Fruit fly (Drosophila melanogaster): ENCODE measurements around the gene cert.
"Not testable (repeated sequence)": the region's sequence is repeated elsewhere in the genome, so short reads cannot be mapped to it uniquely, and the experiment has no call there.

cert gene

DNA sequence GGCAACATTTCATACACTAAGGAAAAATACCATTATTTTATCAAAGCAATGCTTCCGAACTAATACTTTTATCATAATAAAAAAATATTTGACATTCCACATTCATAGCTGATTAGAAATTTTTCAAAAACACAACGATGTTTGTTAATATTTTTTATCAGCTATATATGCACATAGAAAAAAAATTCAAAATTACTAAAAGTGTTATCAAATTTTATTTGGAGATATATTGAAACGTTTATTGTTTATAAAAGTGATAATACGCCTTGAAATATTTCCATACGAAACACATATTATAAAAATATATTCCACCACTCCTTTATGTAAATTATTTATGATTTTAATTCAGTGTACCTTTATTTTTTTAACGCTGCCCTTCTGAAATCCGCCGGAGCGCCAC is 3.9 kb downstream of the cert start:
- TF ChIP-seq ttk (optimal IDR thresholded peaks at IDR 0.05) (no peak), h (optimal IDR thresholded peaks at IDR 0.05) (no peak), Myc (optimal IDR thresholded peaks at IDR 0.05) (no peak), insv (optimal IDR thresholded peaks at IDR 0.05) (no peak), psq (optimal IDR thresholded peaks at IDR 0.05) (no peak), Sin3A (optimal IDR thresholded peaks at IDR 0.05) (no peak)

- no peak for TF ChIP-seq ttk (optimal IDR thresholded peaks at IDR 0.05)
- no peak for TF ChIP-seq h (optimal IDR thresholded peaks at IDR 0.05)
- no peak for TF ChIP-seq insv (optimal IDR thresholded peaks at IDR 0.05)
- no peak for TF ChIP-seq Sin3A (optimal IDR thresholded peaks at IDR 0.05)
- no peak for TF ChIP-seq psq (optimal IDR thresholded peaks at IDR 0.05)
- TF ChIP-seq Myc (optimal IDR thresholded peaks at IDR 0.05) = no peak
Observed at dm6 chr3L:8285291-8285690, 4.4 kb downstream of the cert start.

DNA sequence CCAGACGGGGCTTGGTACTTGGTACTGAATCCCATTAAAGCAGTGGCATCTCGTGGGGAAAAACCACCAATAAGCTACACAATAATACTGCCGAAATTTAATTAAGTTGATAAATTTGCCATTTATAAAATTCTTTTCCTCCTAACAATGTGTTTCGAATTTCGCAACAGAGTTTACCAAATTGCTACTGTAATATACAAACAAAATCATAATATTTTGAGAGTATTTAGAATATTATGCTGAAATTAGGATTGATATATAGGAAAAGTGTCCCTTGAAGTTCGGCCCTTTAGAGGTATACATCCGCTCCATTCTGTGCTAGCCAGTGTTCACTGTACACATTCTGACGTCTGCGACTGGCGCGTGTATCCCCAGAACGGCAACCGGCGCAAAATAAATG is 5.0 kb downstream of the cert start:
- no peak for TF ChIP-seq insv (optimal IDR thresholded peaks at IDR 0.05)
- TF ChIP-seq Myc (optimal IDR thresholded peaks at IDR 0.05) = no peak
- TF ChIP-seq Sin3A (optimal IDR thresholded peaks at IDR 0.05) = no peak
- TF ChIP-seq ttk (optimal IDR thresholded peaks at IDR 0.05) = no peak
- TF ChIP-seq h (optimal IDR thresholded peaks at IDR 0.05) = no peak
- no peak for TF ChIP-seq psq (optimal IDR thresholded peaks at IDR 0.05)

dm6 chr3L:8240932-8241331 is 48.7 kb downstream of the cert start:
- TF ChIP-seq Sin3A (optimal IDR thresholded peaks at IDR 0.05) (no peak), psq (optimal IDR thresholded peaks at IDR 0.05) (no peak), ttk (optimal IDR thresholded peaks at IDR 0.05) (no peak), insv (optimal IDR thresholded peaks at IDR 0.05) (no peak), Myc (optimal IDR thresholded peaks at IDR 0.05) (no peak), h (optimal IDR thresholded peaks at IDR 0.05) (no peak)

- TF ChIP-seq insv (optimal IDR thresholded peaks at IDR 0.05) = no peak
- no peak for TF ChIP-seq psq (optimal IDR thresholded peaks at IDR 0.05)
- TF ChIP-seq h (optimal IDR thresholded peaks at IDR 0.05) = no peak
- TF ChIP-seq Myc (optimal IDR thresholded peaks at IDR 0.05) = no peak
- no peak for TF ChIP-seq ttk (optimal IDR thresholded peaks at IDR 0.05)
- no peak for TF ChIP-seq Sin3A (optimal IDR thresholded peaks at IDR 0.05)
Observed at dm6 chr3L:8240501-8240900, 49.2 kb downstream of the cert start, which contains the start of gene CG7213. Gene CG7213, minus strand, starts transcription at chr3L:8240601.

DNA sequence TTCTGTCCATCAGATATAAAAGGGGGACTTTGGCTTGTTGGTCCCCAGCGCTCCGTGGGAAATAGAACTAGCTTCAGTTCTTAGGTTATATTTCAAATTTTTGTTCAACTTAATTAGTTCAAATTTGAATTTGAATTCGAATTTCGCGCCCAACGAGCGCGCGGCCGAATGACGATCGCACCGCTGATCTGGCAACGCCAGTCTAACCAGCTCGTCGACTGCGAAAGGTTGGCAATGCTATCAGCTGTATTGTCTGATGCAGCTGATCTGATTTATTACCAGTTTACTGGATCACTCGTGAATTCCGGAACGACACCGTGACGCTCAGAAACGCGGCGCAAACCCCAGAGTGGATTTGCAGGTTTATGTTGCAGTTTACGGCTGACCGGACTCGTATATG is 51.3 kb downstream of the cert start, which contains the start of gene Dscam4:
Dscam4 (plus strand) TSS at position 301 of the 400 bp plus-strand sequence.
- not testable (repeated sequence) for TF ChIP-seq Myc, h, ttk (optimal IDR thresholded peaks at IDR 0.05)
